Worm (Caenorhabditis elegans): ENCODE measurements around the gene fat-4.

DNA sequence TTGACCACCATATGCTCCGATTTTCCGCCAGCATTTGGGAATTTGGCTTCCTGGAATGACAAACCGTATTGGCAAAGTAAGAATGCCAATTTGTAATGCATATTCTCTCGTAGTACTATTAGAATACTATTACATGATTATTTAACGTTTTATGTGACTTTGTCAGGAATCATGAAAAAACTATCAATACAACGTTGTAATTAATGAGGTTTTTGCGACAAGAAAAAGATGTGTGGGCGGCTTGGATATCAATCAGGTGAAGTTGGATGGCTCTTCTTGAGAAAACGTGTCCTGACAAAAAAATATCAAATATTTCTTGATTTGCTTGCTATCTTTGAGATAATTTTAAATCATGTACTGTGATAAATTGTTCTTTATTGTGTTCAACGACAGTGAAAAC lies 48.8 kb downstream of the fat-4 start, which contains the start of gene K07F5.7:
- TF ChIP-seq tra-1 (GFP tag; IDR thresholded peaks at IDR 0.05) (no peak), aly-2 (tag; optimal IDR thresholded peaks at IDR 0.05) (no peak)
